Fruit fly (Drosophila melanogaster) whole organism, adult: ENCODE results near the gene CG11563.

Experiments used
- CG11617 ChIP-seq: fragments of 200-800 bp; sonication (Bioruptor generic); optimal IDR thresholded peaks from 2 replicates; lab custom pipeline; 2017; ENCODE audit warnings: mild to moderate bottlenecking, missing biosample characterization, missing genetic modification reagents, missing genetic modification characterization
- CG12768 ChIP-seq: fragments of 200-800 bp; sonication (Bioruptor generic); optimal IDR thresholded peaks from 2 replicates; lab custom pipeline; 2017; ENCODE audit warnings: missing biosample characterization, missing genetic modification characterization, mild to moderate bottlenecking, moderate library complexity, missing genetic modification reagents
- CG14711 ChIP-seq: fragments of 200-800 bp; sonication (Bioruptor generic); optimal IDR thresholded peaks from 2 replicates; lab custom pipeline; 2018; ENCODE audit warnings: missing biosample characterization, mild to moderate bottlenecking, missing genetic modification characterization, moderate library complexity
- CG1620 ChIP-seq: fragments of 200-800 bp; sonication (Bioruptor generic); optimal IDR thresholded peaks from 2 replicates; lab custom pipeline; 2016; ENCODE audit warnings: missing biosample characterization, missing genetic modification characterization
- CG33017 ChIP-seq: fragments of 200-800 bp; sonication (Bioruptor generic); optimal IDR thresholded peaks from 2 replicates; lab custom pipeline; 2018; ENCODE audit warnings: missing biosample characterization, mild to moderate bottlenecking, missing genetic modification characterization, moderate library complexity
- CG5204 ChIP-seq: fragments of 200-800 bp; sonication (Bioruptor generic); optimal IDR thresholded peaks from 2 replicates; lab custom pipeline; 2016; ENCODE audit warnings: missing biosample characterization, missing genetic modification characterization
- CG7045 ChIP-seq: fragments of 200-800 bp; sonication (Bioruptor generic); optimal IDR thresholded peaks from 2 replicates; lab custom pipeline; 2017; ENCODE audit warnings: missing biosample characterization, mild to moderate bottlenecking, missing genetic modification characterization
- CG7101 ChIP-seq: fragments of 200-800 bp; sonication (Bioruptor generic); optimal IDR thresholded peaks from 2 replicates; lab custom pipeline; 2018; ENCODE audit warnings: missing biosample characterization, mild to moderate bottlenecking, missing genetic modification characterization, moderate library complexity
- Clk ChIP-seq: fragments of 200-800 bp; sonication (Bioruptor generic); optimal IDR thresholded peaks from 2 replicates; lab custom pipeline; 2017; ENCODE audit warnings: missing biosample characterization, missing genetic modification characterization
- Crg-1 ChIP-seq: fragments of 200-800 bp; sonication (Bioruptor generic); optimal IDR thresholded peaks from 2 replicates; lab custom pipeline; 2016; ENCODE audit warnings: missing biosample characterization, missing genetic modification characterization
- Hr96 ChIP-seq: fragments of 200-800 bp; sonication (Bioruptor generic); optimal IDR thresholded peaks from 2 replicates; lab custom pipeline; 2016; ENCODE audit warnings: missing biosample characterization, missing genetic modification characterization
- Mnt ChIP-seq: fragments of 200-800 bp; sonication (Bioruptor generic); optimal IDR thresholded peaks from 2 replicates; lab custom pipeline; 2016; ENCODE audit warnings: missing biosample characterization, mild to moderate bottlenecking, missing genetic modification characterization
- bab1 ChIP-seq: fragments of 200-800 bp; sonication (Bioruptor generic); optimal IDR thresholded peaks from 3 replicates; lab custom pipeline; 2019; ENCODE audit warnings: missing biosample characterization, mild to moderate bottlenecking, missing genetic modification characterization, moderate library complexity
- cic ChIP-seq: fragments of 200-800 bp; sonication (Bioruptor generic); optimal IDR thresholded peaks from 2 replicates; lab custom pipeline; 2017; ENCODE audit warnings: missing biosample characterization, mild to moderate bottlenecking, missing genetic modification characterization, moderate library complexity
- cnc ChIP-seq, 2 experiments: fragments of >200 bp; optimal IDR thresholded peaks; 2 replicates each; lab custom pipeline; 2017
- kay ChIP-seq: fragments of 200-800 bp; sonication (Bioruptor generic); peaks from one replicate; lab custom pipeline; 2016; ENCODE audit warnings: missing biosample characterization, missing genetic modification characterization, borderline replicate concordance
- ovo ChIP-seq: fragments of 200-800 bp; sonication (Bioruptor generic); optimal IDR thresholded peaks from 2 replicates; lab custom pipeline; 2016; ENCODE audit warnings: missing biosample characterization, missing genetic modification characterization
- pad ChIP-seq: fragments of 200-800 bp; sonication (Bioruptor generic); optimal IDR thresholded peaks from 3 replicates; lab custom pipeline; 2017; ENCODE audit warnings: missing biosample characterization, missing genetic modification characterization, mild to moderate bottlenecking, moderate library complexity, missing genetic modification reagents
- tj ChIP-seq: fragments of 200-800 bp; sonication (Bioruptor generic); optimal IDR thresholded peaks from 3 replicates; lab custom pipeline; 2017; ENCODE audit warnings: missing biosample characterization, mild to moderate bottlenecking, missing genetic modification characterization, moderate library complexity
- toe ChIP-seq: fragments of 200-800 bp; sonication (Bioruptor generic); optimal IDR thresholded peaks from 2 replicates; lab custom pipeline; 2016; ENCODE audit warnings: missing biosample characterization, missing genetic modification characterization

The CG11563 gene

dm6 chr3R:31726286-31726685 is 10.5 kb upstream of the CG11563 start:
- TF ChIP-seq cic (GFP tag; lab: Kevin White, UChicago): no peak
- no peak for TF ChIP-seq kay (GFP tag; lab: Kevin White, UChicago)
- no peak for TF ChIP-seq tj (GFP tag; lab: Kevin White, UChicago)
- no peak for TF ChIP-seq ovo (GFP tag; lab: Kevin White, UChicago)
- TF ChIP-seq CG1620 (GFP tag; lab: Kevin White, UChicago): no peak
- TF ChIP-seq CG12768 (GFP tag; lab: Kevin White, UChicago): no peak
- TF ChIP-seq Mnt: no peak
- TF ChIP-seq bab1: no peak
- no peak for TF ChIP-seq CG7045 (GFP tag; lab: Kevin White, UChicago)
- no peak for TF ChIP-seq toe (GFP tag; lab: Kevin White, UChicago)
- TF ChIP-seq Hr96 (GFP tag; lab: Kevin White, UChicago): no peak
- TF ChIP-seq Crg-1 (GFP tag; lab: Kevin White, UChicago): no peak
- TF ChIP-seq pad (GFP tag; lab: Kevin White, UChicago): no peak
- no peak for TF ChIP-seq CG7101
- no peak for TF ChIP-seq CG14711 (tag; lab: Kevin White, UChicago)
- no peak for TF ChIP-seq cnc (optimal IDR thresholded peaks at IDR 0.05; lab: Kevin White, UChicago)

dm6 chr3R:31727773-31728172 is 9.1 kb upstream of the CG11563 start:
- TF ChIP-seq CG7045 (GFP tag; lab: Kevin White, UChicago) (no peak), CG12768 (GFP tag; lab: Kevin White, UChicago) (no peak)

- TF ChIP-seq CG14711 (tag; lab: Kevin White, UChicago): no peak
- no peak for TF ChIP-seq CG5204 (GFP tag; lab: Kevin White, UChicago)
- TF ChIP-seq cnc (optimal IDR thresholded peaks at IDR 0.05; lab: Kevin White, UChicago): no peak
- peak; percentile 61 for TF ChIP-seq kay (GFP tag; lab: Kevin White, UChicago)
- TF ChIP-seq Mnt: peak; percentile 18
- TF ChIP-seq toe (GFP tag; lab: Kevin White, UChicago): peak; percentile 44
- no peak for TF ChIP-seq cic (GFP tag; lab: Kevin White, UChicago)
Observed at dm6 chr3R:31738060-31738619, 1.3 kb downstream of the CG11563 start, which contains the start of gene eEF1alpha2. Gene eEF1alpha2 (plus strand): TSS chr3R:31738468.

dm6 chr3R:31739067-31739786 is 2.4 kb downstream of the CG11563 start:
- no peak for TF ChIP-seq tj (GFP tag; lab: Kevin White, UChicago)
- TF ChIP-seq cic (GFP tag; lab: Kevin White, UChicago): no peak
- no peak for TF ChIP-seq CG5204 (GFP tag; lab: Kevin White, UChicago)
- no peak for TF ChIP-seq pad (GFP tag; lab: Kevin White, UChicago)
- no peak for TF ChIP-seq CG7045 (GFP tag; lab: Kevin White, UChicago)
- no peak for TF ChIP-seq Crg-1 (GFP tag; lab: Kevin White, UChicago)
- TF ChIP-seq Mnt: peak; percentile 18

- TF ChIP-seq pad (GFP tag; lab: Kevin White, UChicago) (no peak), bab1 (no peak), Clk (GFP tag; lab: Kevin White, UChicago) (no peak), ovo (GFP tag; lab: Kevin White, UChicago) (no peak), CG33017 (tag; lab: Kevin White, UChicago) (peak; percentile 5)
Observed at dm6 chr3R:31741278-31741677, 4.4 kb downstream of the CG11563 start.

dm6 chr3R:31743279-31743678 is 6.4 kb downstream of the CG11563 start, which contains the start of gene Tbca:
Gene Tbca (plus strand): TSS chr3R:31743490.
- TF ChIP-seq Crg-1 (GFP tag; lab: Kevin White, UChicago): no peak
- no peak for TF ChIP-seq CG1620 (GFP tag; lab: Kevin White, UChicago)
- TF ChIP-seq CG7045 (GFP tag; lab: Kevin White, UChicago): no peak
- no peak for TF ChIP-seq cnc (optimal IDR thresholded peaks at IDR 0.05; lab: Kevin White, UChicago)
- no peak for TF ChIP-seq CG33017 (tag; lab: Kevin White, UChicago)
- peak; percentile 79 for TF ChIP-seq bab1
- TF ChIP-seq Hr96 (GFP tag; lab: Kevin White, UChicago): no peak
- TF ChIP-seq Clk (GFP tag; lab: Kevin White, UChicago): no peak
- no peak for TF ChIP-seq toe (GFP tag; lab: Kevin White, UChicago)
- peak; percentile 88 for TF ChIP-seq CG14711 (tag; lab: Kevin White, UChicago)
- peak; percentile 73 for TF ChIP-seq pad (GFP tag; lab: Kevin White, UChicago)
- peak; percentile 36 for TF ChIP-seq CG12768 (GFP tag; lab: Kevin White, UChicago)
- TF ChIP-seq ovo (GFP tag; lab: Kevin White, UChicago): no peak
- TF ChIP-seq kay (GFP tag; lab: Kevin White, UChicago): peak; percentile 100
- TF ChIP-seq CG7101: no peak
- peak; percentile 30 for TF ChIP-seq cic (GFP tag; lab: Kevin White, UChicago)
- TF ChIP-seq CG5204 (GFP tag; lab: Kevin White, UChicago): no peak
- TF ChIP-seq tj (GFP tag; lab: Kevin White, UChicago): no peak
- no peak for TF ChIP-seq Mnt
- no peak for TF ChIP-seq CG11617 (GFP tag; lab: Kevin White, UChicago)
